Worm (Caenorhabditis elegans) whole organism, mixed stage, embryonic: ENCODE results near the gene Y22D7AR.2.

Source experiments
- M03D4.4 ChIP-seq: sonication (generic microtip); optimal IDR thresholded peaks from 2 replicates; lab custom pipeline; 2017; ENCODE audit warnings: mild to moderate bottlenecking, missing genetic modification characterization, missing compliant biosample characterization
- bed-3 ChIP-seq: fragments of 200-800 bp; sonication (Bioruptor generic); optimal IDR thresholded peaks from 3 replicates; lab custom pipeline; 2018; ENCODE audit warnings: mild to moderate bottlenecking, missing genetic modification characterization, moderate library complexity, missing compliant biosample characterization
- blmp-1 ChIP-seq: fragments of 150-350 bp; optimal IDR thresholded peaks from 2 replicates; lab custom pipeline; 2014; ENCODE audit warnings: missing biosample characterization, missing genetic modification characterization
- ceh-43 ChIP-seq: fragments of 200-800 bp; sonication (Bioruptor generic); optimal IDR thresholded peaks from 2 replicates; lab custom pipeline; 2018; ENCODE audit warnings: mild to moderate bottlenecking, missing genetic modification characterization, moderate library complexity, missing compliant biosample characterization
- ceh-83 ChIP-seq: fragments of 200-800 bp; sonication (Bioruptor generic); optimal IDR thresholded peaks from 2 replicates; lab custom pipeline; 2018; ENCODE audit warnings: mild to moderate bottlenecking, missing genetic modification characterization, missing compliant biosample characterization
- ces-1 ChIP-seq: fragments of 150-350 bp; optimal IDR thresholded peaks from 2 replicates; lab custom pipeline; 2014; ENCODE audit warnings: missing biosample characterization, missing genetic modification reagents, missing genetic modification characterization
- cnd-1 ChIP-seq: fragments of 200-800 bp; sonication (Bioruptor generic); optimal IDR thresholded peaks from 2 replicates; lab custom pipeline; 2018; ENCODE audit warnings: mild to moderate bottlenecking, missing genetic modification characterization, missing compliant biosample characterization
- elt-1 ChIP-seq: sonication (generic microtip); optimal IDR thresholded peaks from 2 replicates; lab custom pipeline; 2017; ENCODE audit warnings: missing genetic modification characterization, mild to moderate bottlenecking, missing compliant biosample characterization, antibody characterized with exemption, moderate library complexity, borderline replicate concordance; ENCODE audit not compliant: insufficient read depth
- elt-3 ChIP-seq: fragments of 150-350 bp; optimal IDR thresholded peaks from 2 replicates; lab custom pipeline; 2014; ENCODE audit warnings: missing biosample characterization, missing genetic modification characterization
- hlh-1 ChIP-seq: fragments of 150-350 bp; optimal IDR thresholded peaks from 2 replicates; lab custom pipeline; 2014; ENCODE audit warnings: missing biosample characterization, missing genetic modification reagents, missing genetic modification characterization
- lin-13 ChIP-seq: fragments of 150-350 bp; optimal IDR thresholded peaks from 2 replicates; lab custom pipeline; 2014; ENCODE audit warnings: missing biosample characterization, missing genetic modification characterization
- lin-32 ChIP-seq: fragments of 200-800 bp; sonication (Bioruptor generic); optimal IDR thresholded peaks from 2 replicates; lab custom pipeline; 2018; ENCODE audit warnings: mild to moderate bottlenecking, missing genetic modification characterization, missing compliant biosample characterization
- mab-5 ChIP-seq: fragments of 150-350 bp; optimal IDR thresholded peaks from 2 replicates; lab custom pipeline; 2014; ENCODE audit warnings: missing biosample characterization, missing genetic modification characterization
- mep-1 ChIP-seq: fragments of 150-350 bp; optimal IDR thresholded peaks from 2 replicates; lab custom pipeline; 2017; ENCODE audit warnings: missing biosample characterization, missing genetic modification reagents, missing genetic modification characterization, inconsistent platforms
- mls-2 ChIP-seq: sonication (generic microtip); optimal IDR thresholded peaks from 2 replicates; lab custom pipeline; 2016; ENCODE audit warnings: mild to moderate bottlenecking, missing genetic modification characterization, moderate library complexity, missing compliant biosample characterization
- nhr-12 ChIP-seq: fragments of 150-350 bp; optimal IDR thresholded peaks from 2 replicates; lab custom pipeline; 2014; ENCODE audit warnings: missing biosample characterization, missing genetic modification characterization
- nhr-2 ChIP-seq: fragments of 150-350 bp; optimal IDR thresholded peaks from 2 replicates; lab custom pipeline; 2014; ENCODE audit warnings: missing biosample characterization, missing genetic modification characterization
- nhr-76 ChIP-seq: sonication (generic microtip); optimal IDR thresholded peaks from 2 replicates; lab custom pipeline; 2017; ENCODE audit warnings: missing biosample characterization, missing genetic modification characterization
- pha-4 ChIP-seq: fragments of 150-350 bp; optimal IDR thresholded peaks from 2 replicates; lab custom pipeline; 2018; ENCODE audit warnings: missing biosample characterization, missing genetic modification reagents, missing genetic modification characterization
- sem-2 ChIP-seq: fragments of 200-800 bp; sonication (Bioruptor generic); optimal IDR thresholded peaks from 2 replicates; lab custom pipeline; 2018; ENCODE audit warnings: mild to moderate bottlenecking, missing genetic modification characterization, missing compliant biosample characterization
- snpc-4 ChIP-seq: fragments of 150-350 bp; optimal IDR thresholded peaks from 2 replicates; lab custom pipeline; 2014; ENCODE audit warnings: missing biosample characterization, missing genetic modification characterization
- sptf-1 ChIP-seq: sonication (generic microtip); optimal IDR thresholded peaks from 2 replicates; lab custom pipeline; 2017; ENCODE audit warnings: mild to moderate bottlenecking, missing genetic modification characterization, moderate library complexity, missing compliant biosample characterization
- tbx-8 ChIP-seq: fragments of 200-800 bp; sonication (Bioruptor generic); optimal IDR thresholded peaks from 2 replicates; lab custom pipeline; 2018; ENCODE audit warnings: mild to moderate bottlenecking, missing genetic modification characterization, moderate library complexity, missing compliant biosample characterization
- unc-120 ChIP-seq: sonication (generic microtip); optimal IDR thresholded peaks from 2 replicates; lab custom pipeline; 2017; ENCODE audit warnings: missing genetic modification characterization, missing compliant biosample characterization; ENCODE audit not compliant: poor library complexity, severe bottlenecking
- unc-39 ChIP-seq: fragments of 150-350 bp; optimal IDR thresholded peaks from 2 replicates; lab custom pipeline; 2014; ENCODE audit warnings: missing biosample characterization, missing genetic modification characterization
- unc-62 ChIP-seq: fragments of 150-350 bp; optimal IDR thresholded peaks from 2 replicates; lab custom pipeline; 2014; ENCODE audit warnings: missing biosample characterization, missing genetic modification reagents, missing genetic modification characterization
- ztf-11 ChIP-seq: fragments of 150-350 bp; optimal IDR thresholded peaks from 2 replicates; lab custom pipeline; 2014; ENCODE audit warnings: missing biosample characterization, missing genetic modification characterization

The Y22D7AR.2 gene

DNA sequence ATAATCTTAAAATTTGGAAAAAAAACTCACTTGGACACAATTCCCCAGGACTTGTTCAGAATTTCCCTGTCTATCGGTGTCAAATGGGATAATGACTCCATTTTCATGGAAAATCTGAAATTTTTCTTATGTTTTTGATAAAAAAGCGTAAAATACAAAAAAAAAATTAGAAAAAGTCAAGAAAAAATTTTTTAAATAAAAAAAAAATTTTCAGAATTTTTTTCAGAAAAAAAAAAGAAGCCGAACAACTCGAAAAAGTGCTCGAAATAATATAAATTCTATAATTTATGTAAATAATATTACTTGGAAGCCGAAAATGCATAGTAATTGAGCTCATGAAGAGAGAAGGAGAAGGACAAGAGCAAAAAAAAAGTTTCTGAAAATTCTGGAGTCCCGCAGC, 37.2 kb upstream of the Y22D7AR.2 start, which contains the start of gene glb-30:
glb-30 (minus strand) TSS at position 101 of the 400 bp plus-strand sequence.
- TF ChIP-seq unc-120 (tag; lab: Kevin White, UChicago) = no peak
- TF ChIP-seq sem-2 (GFP tag; lab: Kevin White, UChicago) = no peak
- TF ChIP-seq unc-62 (GFP tag; lab: Kevin White, UChicago) = no peak
- TF ChIP-seq ces-1 (GFP tag; lab: Kevin White, UChicago) = no peak
- no peak for TF ChIP-seq bed-3
- TF ChIP-seq blmp-1 = no peak
- TF ChIP-seq mls-2 (tag; lab: Kevin White, UChicago) = no peak
- TF ChIP-seq nhr-2 (tag; lab: Kevin White, UChicago) = no peak

DNA sequence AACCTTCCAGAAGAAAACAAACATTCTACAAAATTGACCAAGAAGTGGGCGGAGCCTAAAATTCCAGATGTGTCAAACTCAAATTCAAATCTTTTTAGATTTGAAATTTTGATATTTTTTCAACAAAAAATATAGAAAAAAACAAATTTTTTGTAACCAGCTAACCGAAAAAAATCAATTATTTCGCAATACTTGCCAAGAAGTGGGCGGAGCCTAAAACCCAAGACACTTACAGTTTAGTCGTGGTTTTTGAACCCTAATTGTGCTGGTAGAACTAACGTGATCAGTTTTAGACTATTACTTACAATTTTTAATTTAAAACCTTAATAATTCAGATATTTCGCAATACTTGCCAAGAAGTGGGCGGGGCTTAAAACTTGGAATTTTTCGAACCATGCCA, 32.4 kb upstream of the Y22D7AR.2 start:
- no peak for TF ChIP-seq snpc-4 (tag; lab: Kevin White, UChicago)
- no peak for TF ChIP-seq tbx-8 (GFP tag; lab: Kevin White, UChicago)
- no peak for TF ChIP-seq hlh-1 (tag; lab: Kevin White, UChicago)
- TF ChIP-seq cnd-1 = no peak
- TF ChIP-seq unc-62 (GFP tag; lab: Kevin White, UChicago) = no peak
- no peak for TF ChIP-seq elt-3
- no peak for TF ChIP-seq ztf-11
- TF ChIP-seq mep-1 (tag; lab: Kevin White, UChicago) = no peak

DNA sequence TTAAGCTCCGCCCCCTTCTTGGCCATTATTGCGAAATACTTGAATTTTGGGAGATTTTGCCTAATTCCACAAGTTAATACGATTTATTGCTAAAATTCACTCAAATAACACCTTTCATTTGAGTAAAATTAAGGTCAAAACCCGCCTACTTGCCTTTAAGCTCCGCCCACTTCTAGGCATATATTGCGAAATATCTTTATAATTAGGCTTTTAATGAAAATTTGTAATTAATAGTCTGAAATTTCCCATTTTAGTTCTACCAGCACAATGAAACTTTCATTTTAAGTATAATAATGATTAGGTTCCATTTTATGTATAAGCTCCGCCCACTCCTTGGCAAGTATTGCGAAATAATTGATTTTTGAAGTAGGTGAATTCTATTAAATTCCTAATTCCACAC, 31.0 kb upstream of the Y22D7AR.2 start:
- TF ChIP-seq lin-32 (no peak), pha-4 (tag; lab: Kevin White, UChicago) (no peak), cnd-1 (no peak)

DNA sequence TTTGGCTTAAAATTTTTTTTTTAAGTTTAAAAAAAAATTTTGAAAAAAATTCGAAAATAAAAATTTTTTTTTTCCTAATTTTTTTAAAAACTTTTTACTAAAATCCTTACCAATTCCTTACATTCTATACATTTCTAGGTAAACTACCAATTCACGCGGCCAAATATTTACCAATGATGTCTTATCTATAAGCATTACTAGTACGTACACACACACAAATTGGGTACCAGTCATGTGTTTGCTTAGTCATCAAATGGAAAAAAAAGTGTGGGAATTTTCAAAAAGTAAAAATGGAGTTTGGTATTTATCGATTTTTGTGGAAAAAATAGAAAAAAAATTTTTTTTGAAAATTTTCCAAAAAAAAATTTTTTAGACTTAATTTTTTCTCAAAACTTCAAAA, 29.2 kb upstream of the Y22D7AR.2 start, which contains the start of gene Y22D7AR.6:
Y22D7AR.6 (minus strand) TSS at position 134 of the 400 bp plus-strand sequence.
- no peak for TF ChIP-seq ceh-43 (GFP tag; lab: Kevin White, UChicago)
- TF ChIP-seq lin-13 = no peak
- TF ChIP-seq snpc-4 (tag; lab: Kevin White, UChicago) = no peak
- no peak for TF ChIP-seq unc-120 (tag; lab: Kevin White, UChicago)
- no peak for TF ChIP-seq M03D4.4 (tag; lab: Kevin White, UChicago)

DNA sequence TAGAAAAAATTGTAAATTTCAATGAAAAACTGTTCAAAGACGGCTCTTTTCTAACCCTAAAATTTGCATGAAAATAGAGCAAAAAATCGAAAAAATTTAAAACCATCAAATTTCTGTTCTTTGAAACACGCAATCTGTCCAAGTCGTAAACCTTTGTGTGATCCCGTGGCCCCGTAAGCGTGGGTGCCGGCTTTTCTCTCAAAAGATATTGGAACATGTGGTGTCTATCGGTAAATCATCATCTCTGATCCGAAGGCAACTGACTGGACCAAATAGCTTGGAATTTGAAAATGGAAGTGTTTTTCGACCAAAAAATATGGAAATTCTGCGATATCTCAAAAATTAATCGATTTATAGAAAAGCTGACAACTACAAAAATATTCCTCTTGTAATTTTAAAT, 27.1 kb upstream of the Y22D7AR.2 start:
- no peak for TF ChIP-seq mls-2 (tag; lab: Kevin White, UChicago)
- no peak for TF ChIP-seq lin-13
- no peak for TF ChIP-seq nhr-76 (tag; lab: Kevin White, UChicago)
- TF ChIP-seq mab-5 (tag; lab: Kevin White, UChicago) = no peak
- TF ChIP-seq ztf-11 = no peak
- TF ChIP-seq hlh-1 (tag; lab: Kevin White, UChicago) = peak; percentile 47
- no peak for TF ChIP-seq tbx-8 (GFP tag; lab: Kevin White, UChicago)
- TF ChIP-seq unc-120 (tag; lab: Kevin White, UChicago) = peak; percentile 27
- TF ChIP-seq, all 35 proteins: peak for 2

DNA sequence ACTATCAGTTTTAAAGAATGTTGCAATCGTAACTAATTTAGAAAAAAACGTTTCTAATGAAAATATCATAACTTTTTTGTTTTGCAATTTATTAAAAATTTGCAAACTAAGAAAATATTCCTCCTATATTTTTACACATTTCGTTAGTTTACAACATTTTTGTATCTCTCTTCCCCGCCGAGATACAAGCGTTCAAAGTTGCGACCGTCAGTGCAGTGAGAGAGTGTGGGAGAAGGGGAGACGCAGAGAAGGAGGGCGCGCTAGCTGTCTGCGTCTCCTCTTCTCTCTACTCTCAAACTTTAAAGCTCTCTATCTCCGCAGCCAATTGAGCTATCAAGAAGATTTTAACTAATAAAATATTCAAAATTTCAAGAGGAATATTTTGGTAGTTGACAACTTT, 25.4 kb upstream of the Y22D7AR.2 start:
- no peak for TF ChIP-seq lin-32
- TF ChIP-seq ceh-83 = no peak
- TF ChIP-seq mep-1 (tag; lab: Kevin White, UChicago) = no peak
- TF ChIP-seq pha-4 (tag; lab: Kevin White, UChicago) = no peak
- no peak for TF ChIP-seq M03D4.4 (tag; lab: Kevin White, UChicago)
- TF ChIP-seq ces-1 (GFP tag; lab: Kevin White, UChicago) = no peak
- TF ChIP-seq unc-62 (GFP tag; lab: Kevin White, UChicago) = no peak
- TF ChIP-seq unc-39 (tag; lab: Kevin White, UChicago) = no peak
- no peak for TF ChIP-seq nhr-76 (tag; lab: Kevin White, UChicago)
- TF ChIP-seq nhr-12 (tag; lab: Kevin White, UChicago) = no peak
- no peak for TF ChIP-seq ztf-11
- TF ChIP-seq lin-13 = no peak
- TF ChIP-seq mab-5 (tag; lab: Kevin White, UChicago) = no peak
- no peak for TF ChIP-seq sptf-1
- TF ChIP-seq elt-1 (tag; lab: Kevin White, UChicago) = no peak
- no peak for TF ChIP-seq hlh-1 (tag; lab: Kevin White, UChicago)
- TF ChIP-seq mls-2 (tag; lab: Kevin White, UChicago) = no peak
- TF ChIP-seq snpc-4 (tag; lab: Kevin White, UChicago) = no peak
- TF ChIP-seq elt-3 = no peak
